Fruit fly (Drosophila melanogaster): ENCODE results near the gene Ddr.

Ddr gene

DNA sequence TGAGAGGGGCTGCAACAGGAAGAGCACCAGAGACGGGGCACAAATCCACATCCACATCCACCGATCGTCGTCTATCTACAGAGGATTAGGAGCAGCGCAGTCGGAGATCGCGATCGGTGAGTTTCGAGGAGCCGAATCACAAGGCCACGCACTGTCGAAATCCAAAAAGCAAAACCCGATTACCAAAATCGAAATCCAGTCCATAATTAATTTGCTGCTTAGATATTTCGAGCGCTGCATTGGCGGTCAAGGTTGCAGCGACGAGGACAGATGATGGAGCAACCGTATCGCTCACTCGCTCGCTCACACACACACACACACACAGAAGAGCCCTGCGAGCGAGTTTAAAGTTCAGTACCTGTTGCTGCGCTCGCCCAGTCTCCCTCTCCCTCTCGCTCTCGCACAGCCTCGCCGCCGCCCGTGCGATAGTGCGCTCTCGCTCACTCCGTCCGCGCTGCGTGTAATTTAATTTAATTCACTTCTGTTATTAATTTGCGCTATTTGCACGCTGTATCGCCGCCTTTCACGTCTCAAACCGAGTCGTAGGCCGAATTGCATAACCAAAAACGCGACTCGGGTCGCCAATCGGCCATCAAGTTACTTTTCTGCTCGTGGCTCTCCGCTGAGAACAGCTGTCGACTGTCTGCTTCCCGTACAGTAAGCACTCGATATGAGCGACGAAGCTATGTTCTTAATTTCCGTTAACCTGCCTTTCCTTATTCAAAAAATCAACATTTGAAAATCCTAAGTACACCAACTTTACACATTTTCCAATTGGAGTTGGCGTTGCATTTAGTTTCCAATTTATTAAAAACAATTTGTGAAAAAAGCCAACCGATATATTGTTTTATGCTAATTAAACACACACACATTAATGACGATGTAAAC lies 86.3 kb downstream of the Ddr start (continued):
- TF ChIP-seq HmgZ (tag; optimal IDR thresholded peaks at IDR 0.05) (no peak), CG16779 (GFP tag; IDR thresholded peaks at IDR 0.05) (no peak), CG12744 (GFP tag; optimal IDR thresholded peaks at IDR 0.05) (no peak), her (GFP tag; optimal IDR thresholded peaks at IDR 0.05) (peak; percentile 53), unpg (GFP tag; optimal IDR thresholded peaks at IDR 0.05) (peak; percentile 44), C15 (GFP tag; IDR thresholded peaks at IDR 0.05) (no peak), sqz (GFP tag; optimal IDR thresholded peaks at IDR 0.05) (no peak), jumu (GFP tag; optimal IDR thresholded peaks at IDR 0.05) (peak; percentile 44), ttk (GFP tag; IDR thresholded peaks at IDR 0.05) (no peak), CG18011 (GFP tag; optimal IDR thresholded peaks at IDR 0.05) (peak; percentile 38), D19B (GFP tag; optimal IDR thresholded peaks at IDR 0.05) (no peak), CG7372 (GFP tag; IDR thresholded peaks at IDR 0.05) (no peak), CG6813 (GFP tag; optimal IDR thresholded peaks at IDR 0.05) (peak; percentile 15), CG33557 (GFP tag; optimal IDR thresholded peaks at IDR 0.05) (no peak), CG13424 (tag; optimal IDR thresholded peaks at IDR 0.05) (peak; percentile 63), CG17612 (GFP tag; IDR thresholded peaks at IDR 0.05) (no peak), gsb-n (tag; optimal IDR thresholded peaks at IDR 0.05) (no peak), CG17359 (tag; optimal IDR thresholded peaks at IDR 0.05) (peak; percentile 50), inv (GFP tag; IDR thresholded peaks at IDR 0.05; ENCODE audit: partially characterized antibody) (0 out of 2 replicates have a peak, but pooled peaks have one; percentile 8), CG31365 (tag; optimal IDR thresholded peaks at IDR 0.05) (no peak), CG30431 (GFP tag; optimal IDR thresholded peaks at IDR 0.05) (no peak), dm (GFP tag; optimal IDR thresholded peaks at IDR 0.05) (peak; percentile 18), CG10462 (GFP tag; optimal IDR thresholded peaks at IDR 0.05) (peak; percentile 26), Bgb (GFP tag; IDR thresholded peaks at IDR 0.05; ENCODE audit: partially characterized antibody) (no peak), CG12071 (GFP tag; optimal IDR thresholded peaks at IDR 0.05) (peak; percentile 6), danr (GFP tag; IDR thresholded peaks at IDR 0.05) (peak; percentile 23; the same call in 1 of the 2 replicates), ab (GFP tag; optimal IDR thresholded peaks at IDR 0.05) (no peak), Spps (tag; optimal IDR thresholded peaks at IDR 0.05) (peak; percentile 21), bab2 (GFP tag; optimal IDR thresholded peaks at IDR 0.05) (peak; percentile 65), CG11695 (GFP tag; IDR thresholded peaks at IDR 0.05) (no peak), tgo (GFP tag; IDR thresholded peaks at IDR 0.05) (peak; percentile 37; the same call in 2 of the 3 replicates), maf-S (GFP tag; optimal IDR thresholded peaks at IDR 0.05) (no peak), z (GFP tag; IDR thresholded peaks at IDR 0.05) (no peak), Elba2 (GFP tag; optimal IDR thresholded peaks at IDR 0.05) (no peak), CG8944 (GFP tag; optimal IDR thresholded peaks at IDR 0.05) (no peak), ara (GFP tag; IDR thresholded peaks at IDR 0.05) (0 out of 2 replicates have a peak, but pooled peaks have one; percentile 15), CG1647 (GFP tag; optimal IDR thresholded peaks at IDR 0.05) (no peak), hth (optimal IDR thresholded peaks at IDR 0.05) (no peak), CG12391 (tag; optimal IDR thresholded peaks at IDR 0.05) (peak; percentile 41), CG14710 (tag; optimal IDR thresholded peaks at IDR 0.05) (no peak), Dip3 (GFP tag; optimal IDR thresholded peaks at IDR 0.05) (peak; percentile 34), tin (GFP tag; optimal IDR thresholded peaks at IDR 0.05) (peak; percentile 46), Ssrp (tag; optimal IDR thresholded peaks at IDR 0.05) (peak; percentile 40), CG6254 (GFP tag; optimal IDR thresholded peaks at IDR 0.05) (no peak), sr (GFP tag; IDR thresholded peaks at IDR 0.05) (no peak), gt (GFP tag; IDR thresholded peaks at IDR 0.05) (no peak), CG10959 (GFP tag; IDR thresholded peaks at IDR 0.05) (no peak), Med (GFP tag) (peak; percentile 87), CG12236 (GFP tag; optimal IDR thresholded peaks at IDR 0.05) (peak; percentile 14), pita (GFP tag; optimal IDR thresholded peaks at IDR 0.05) (no peak)

Measured in whole organism, embryonic.